Fruit fly (Drosophila melanogaster): ENCODE measurements around the gene cDIP.

dm6 chr3R:21203660-21204499, 43.0 kb upstream of the cDIP start:
- TF ChIP-seq CG6808 (GFP tag; optimal IDR thresholded peaks at IDR 0.05) (no peak), Lpt (GFP tag; optimal IDR thresholded peaks at IDR 0.05) (no peak), pdm3 (GFP tag; optimal IDR thresholded peaks at IDR 0.05) (no peak), fd59A (GFP tag; optimal IDR thresholded peaks at IDR 0.05) (no peak), CG8319 (GFP tag; optimal IDR thresholded peaks at IDR 0.05) (no peak), CG9139 (GFP tag; optimal IDR thresholded peaks at IDR 0.05) (no peak), Sox102F (GFP tag; optimal IDR thresholded peaks at IDR 0.05) (no peak), Blimp-1 (GFP tag; optimal IDR thresholded peaks at IDR 0.05) (no peak), Hr39 (GFP tag; optimal IDR thresholded peaks at IDR 0.05) (no peak), dsx (GFP tag; optimal IDR thresholded peaks at IDR 0.05; ENCODE audit: poor library complexity, severe bottlenecking) (no peak), cyc (GFP tag; optimal IDR thresholded peaks at IDR 0.05) (no peak), CG34406 (GFP tag; optimal IDR thresholded peaks at IDR 0.05) (no peak), Met (GFP tag; optimal IDR thresholded peaks at IDR 0.05) (no peak), eg (GFP tag; IDR thresholded peaks at IDR 0.05) (no peak; the same call in 2 of the 3 replicates)
